Worm (Caenorhabditis elegans) whole organism, mixed stage, embryonic: Measurements from ENCODE around the gene abu-15.

Source experiments
- ces-1 ChIP-seq: fragments of 150-350 bp; optimal IDR thresholded peaks from 2 replicates; lab custom pipeline; 2014; ENCODE audit warnings: missing biosample characterization, missing genetic modification reagents, missing genetic modification characterization
- elt-3 ChIP-seq: fragments of 150-350 bp; optimal IDR thresholded peaks from 2 replicates; lab custom pipeline; 2014; ENCODE audit warnings: missing biosample characterization, missing genetic modification characterization
- lin-13 ChIP-seq: fragments of 150-350 bp; optimal IDR thresholded peaks from 2 replicates; lab custom pipeline; 2014; ENCODE audit warnings: missing biosample characterization, missing genetic modification characterization
- mab-5 ChIP-seq: fragments of 150-350 bp; optimal IDR thresholded peaks from 2 replicates; lab custom pipeline; 2014; ENCODE audit warnings: missing biosample characterization, missing genetic modification characterization
- nhr-12 ChIP-seq: fragments of 150-350 bp; optimal IDR thresholded peaks from 2 replicates; lab custom pipeline; 2014; ENCODE audit warnings: missing biosample characterization, missing genetic modification characterization
- nhr-237 ChIP-seq: fragments of 150-350 bp; optimal IDR thresholded peaks from 2 replicates; lab custom pipeline; 2014; ENCODE audit warnings: missing biosample characterization, missing genetic modification characterization
- nhr-28 ChIP-seq: fragments of 150-350 bp; optimal IDR thresholded peaks from 2 replicates; lab custom pipeline; 2014; ENCODE audit warnings: missing biosample characterization, missing genetic modification characterization
- nhr-76 ChIP-seq: sonication (generic microtip); optimal IDR thresholded peaks from 2 replicates; lab custom pipeline; 2017; ENCODE audit warnings: missing biosample characterization, missing genetic modification characterization
- pha-4 ChIP-seq: fragments of 150-350 bp; optimal IDR thresholded peaks from 2 replicates; lab custom pipeline; 2018; ENCODE audit warnings: missing biosample characterization, missing genetic modification reagents, missing genetic modification characterization
- snpc-4 ChIP-seq: fragments of 150-350 bp; optimal IDR thresholded peaks from 2 replicates; lab custom pipeline; 2014; ENCODE audit warnings: missing biosample characterization, missing genetic modification characterization
- tbx-8 ChIP-seq: fragments of 200-800 bp; sonication (Bioruptor generic); optimal IDR thresholded peaks from 2 replicates; lab custom pipeline; 2018; ENCODE audit warnings: mild to moderate bottlenecking, missing genetic modification characterization, moderate library complexity, missing compliant biosample characterization
- unc-62 ChIP-seq: fragments of 150-350 bp; optimal IDR thresholded peaks from 2 replicates; lab custom pipeline; 2014; ENCODE audit warnings: missing biosample characterization, missing genetic modification reagents, missing genetic modification characterization

- TF ChIP-seq nhr-12 (tag; lab: Kevin White, UChicago) (no peak), ces-1 (GFP tag; lab: Kevin White, UChicago) (no peak), snpc-4 (tag; lab: Kevin White, UChicago) (no peak), elt-3 (tag; lab: Kevin White, UChicago) (no peak), unc-62 (GFP tag; lab: Kevin White, UChicago) (no peak), lin-13 (tag; lab: Kevin White, UChicago) (no peak), mab-5 (tag; lab: Kevin White, UChicago) (no peak), nhr-28 (tag; lab: Kevin White, UChicago) (no peak), nhr-76 (no peak), nhr-237 (tag; lab: Kevin White, UChicago) (no peak), tbx-8 (GFP tag; lab: Kevin White, UChicago) (no peak), pha-4 (no peak)
These were observed 38.7 kb upstream of the abu-15 start, which contains the start of gene sid-1 for ce11 chrV:5119679-5120078.
